Worm (Caenorhabditis elegans) whole organism, L4 larva: Measurements from ENCODE around the gene R10F2.5.

Source experiments
- gei-8 ChIP-seq: fragments of 200-800 bp; sonication (Bioruptor generic); optimal IDR thresholded peaks from 2 replicates; lab custom pipeline; 2018; ENCODE audit warnings: mild to moderate bottlenecking, missing genetic modification characterization, missing compliant biosample characterization
- lin-13 ChIP-seq: fragments of 150-350 bp; optimal IDR thresholded peaks from 2 replicates; lab custom pipeline; 2014; ENCODE audit warnings: missing biosample characterization, missing genetic modification reagents, missing genetic modification characterization
- mdl-1 ChIP-seq, 2 experiments: fragments of 150-350 bp in 1 of 2; sonication (generic microtip) in 1 of 2; optimal IDR thresholded peaks; 2 replicates each; lab custom pipeline; 2014 to 2017; ENCODE audit warnings: missing biosample characterization in 2 of 2, missing genetic modification characterization in 2 of 2
- nhr-11 ChIP-seq: fragments of 150-350 bp; optimal IDR thresholded peaks from 2 replicates; lab custom pipeline; 2014; ENCODE audit warnings: missing biosample characterization, missing genetic modification characterization
- snpc-4 ChIP-seq: fragments of 150-350 bp; optimal IDR thresholded peaks from 2 replicates; lab custom pipeline; 2014; ENCODE audit warnings: missing biosample characterization, missing genetic modification characterization
- zag-1 ChIP-seq: fragments of 150-350 bp; optimal IDR thresholded peaks from 2 replicates; lab custom pipeline; 2014; ENCODE audit warnings: missing biosample characterization, missing genetic modification characterization

- no peak for TF ChIP-seq nhr-11 (tag; lab: Kevin White, UChicago)
- no peak for TF ChIP-seq snpc-4 (tag; lab: Kevin White, UChicago)
- no peak for TF ChIP-seq zag-1
- no peak for TF ChIP-seq gei-8 (GFP tag; lab: Kevin White, UChicago)
- no peak for TF ChIP-seq mdl-1 (tag; optimal IDR thresholded peaks at IDR 0.05; lab: Kevin White, UChicago)
- TF ChIP-seq lin-13 (GFP tag; lab: Kevin White, UChicago), result no peak
Measured at ce11 chrIII:2920281-2920680, 4.3 kb downstream of the R10F2.5 start.
